Fruit fly (Drosophila melanogaster) Kc167 (cell line): ENCODE measurements around the gene Gga.

Experiments used
- Myc ChIP-seq: fragments of >200 bp; optimal IDR thresholded peaks from 2 replicates; lab custom pipeline; 2017; ENCODE audit warnings: missing external identifiers
- h ChIP-seq: fragments of >200 bp; optimal IDR thresholded peaks from 3 replicates; lab custom pipeline; 2018; ENCODE audit warnings: missing external identifiers
- insv ChIP-seq: fragments of >200 bp; optimal IDR thresholded peaks from 3 replicates; lab custom pipeline; 2018; ENCODE audit warnings: missing external identifiers

- TF ChIP-seq Myc (lab: Kevin White, UChicago) = no peak
- TF ChIP-seq h (lab: Kevin White, UChicago) = no peak
- no peak for TF ChIP-seq insv (lab: Kevin White, UChicago)
Measured at dm6 chrX:9586038-9586437, 14.8 kb upstream of the Gga start.
